Worm (Caenorhabditis elegans) whole organism, late embryonic: Measurements from ENCODE around the gene C46F11.5.

Experiments used
- dmd-4 ChIP-seq: sonication (generic microtip); optimal IDR thresholded peaks from 2 replicates; lab custom pipeline; 2016; ENCODE audit warnings: borderline replicate concordance, missing genetic modification characterization, missing compliant biosample characterization
- hlh-15 ChIP-seq: sonication (generic microtip); optimal IDR thresholded peaks from 2 replicates; lab custom pipeline; 2016; ENCODE audit warnings: missing genetic modification characterization, missing compliant biosample characterization
- hlh-8 ChIP-seq: sonication (generic microtip); optimal IDR thresholded peaks from 2 replicates; lab custom pipeline; 2016; ENCODE audit warnings: missing genotype, missing genetic modification characterization, missing compliant biosample characterization
- nfya-1 ChIP-seq: sonication (generic microtip); optimal IDR thresholded peaks from 2 replicates; lab custom pipeline; 2017; ENCODE audit warnings: missing genetic modification characterization, mild to moderate bottlenecking, missing compliant biosample characterization, antibody characterized with exemption, moderate library complexity
- nhr-11 ChIP-seq: fragments of 150-350 bp; optimal IDR thresholded peaks from 2 replicates; lab custom pipeline; 2014; ENCODE audit warnings: missing biosample characterization, missing genetic modification characterization
- rnt-1 ChIP-seq: sonication (generic microtip); optimal IDR thresholded peaks from 2 replicates; lab custom pipeline; 2016; ENCODE audit warnings: missing genetic modification characterization, missing compliant biosample characterization
- syd-9 ChIP-seq: sonication (generic microtip); optimal IDR thresholded peaks from 2 replicates; lab custom pipeline; 2016; ENCODE audit warnings: mild to moderate bottlenecking, missing genetic modification characterization, moderate library complexity, missing compliant biosample characterization

DNA sequence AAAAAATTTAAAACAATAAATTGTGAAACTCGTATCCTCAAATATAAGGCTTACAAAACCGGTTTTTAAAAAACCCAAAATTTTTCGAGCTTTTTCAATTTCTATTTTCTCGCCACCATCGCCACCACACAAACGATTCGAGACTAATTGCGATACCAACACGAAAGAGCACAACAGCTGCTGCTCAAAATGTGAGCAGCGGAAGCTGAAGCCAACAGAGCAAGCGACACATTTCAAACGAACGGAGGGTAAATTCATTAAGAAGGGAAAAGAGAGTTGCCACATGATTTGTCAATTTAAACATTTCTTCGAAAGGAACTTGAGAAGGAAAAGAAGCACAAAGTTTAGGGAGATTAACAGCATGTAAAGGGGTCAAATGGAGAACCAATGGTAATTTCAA is 21.7 kb upstream of the C46F11.5 start:
- no peak for TF ChIP-seq nhr-11 (tag; lab: Kevin White, UChicago)
- TF ChIP-seq rnt-1 (tag; lab: Kevin White, UChicago): no peak
- no peak for TF ChIP-seq syd-9 (tag; lab: Kevin White, UChicago)
- no peak for TF ChIP-seq hlh-8 (tag; lab: Kevin White, UChicago)
- no peak for TF ChIP-seq hlh-15 (tag; lab: Kevin White, UChicago)
- no peak for TF ChIP-seq nfya-1 (tag; lab: Kevin White, UChicago)
- TF ChIP-seq dmd-4 (tag; lab: Kevin White, UChicago): no peak
